Fruit fly (Drosophila melanogaster) whole organism, embryonic: ENCODE measurements around the gene CG45072.
A peak's percentile ranks its signal among the peaks of the same experiment; 100 is the strongest.

ENCODE experiments used
- BtbVII ChIP-seq: fragments of 200-800 bp; sonication (Bioruptor generic); optimal IDR thresholded peaks from 3 replicates; lab custom pipeline; 2017; ENCODE audit warnings: missing biosample characterization, mild to moderate bottlenecking, missing genetic modification characterization
- CG10274 ChIP-seq: fragments of 200-800 bp; sonication (Bioruptor generic); optimal IDR thresholded peaks from 3 replicates; lab custom pipeline; 2017; ENCODE audit warnings: missing biosample characterization, mild to moderate bottlenecking, missing genetic modification characterization
- CG10431 ChIP-seq: fragments of 200-800 bp; sonication (Bioruptor generic); optimal IDR thresholded peaks from 3 replicates; lab custom pipeline; 2018; ENCODE audit warnings: missing biosample characterization, mild to moderate bottlenecking, missing genetic modification characterization
- CG10462 ChIP-seq: fragments of 200-800 bp; sonication (Bioruptor generic); optimal IDR thresholded peaks from 2 replicates; lab custom pipeline; 2016; ENCODE audit warnings: missing biosample characterization, missing genetic modification characterization
- CG10654 ChIP-seq: fragments of 200-800 bp; sonication (Bioruptor generic); optimal IDR thresholded peaks from 2 replicates; lab custom pipeline; 2016; ENCODE audit warnings: missing biosample characterization, missing genetic modification characterization
- CG11085 ChIP-seq: fragments of 200-800 bp; sonication (Bioruptor generic); IDR thresholded peaks from 2 replicates; pipeline ENCODE4 v1.3.6; 2022; ENCODE audit warnings: missing biosample characterization, missing genetic modification characterization
- CG11247 ChIP-seq: fragments of 200-800 bp; sonication (Bioruptor generic); IDR thresholded peaks from 2 replicates; pipeline ENCODE4 v1.3.6; 2022; ENCODE audit warnings: missing biosample characterization, missing genetic modification characterization
- CG12744 ChIP-seq: fragments of 200-800 bp; sonication (Bioruptor generic); optimal IDR thresholded peaks from 2 replicates; lab custom pipeline; 2016; ENCODE audit warnings: missing biosample characterization, missing genetic modification characterization
- CG12769 ChIP-seq: fragments of 200-800 bp; sonication (Bioruptor generic); optimal IDR thresholded peaks from 2 replicates; lab custom pipeline; 2019; ENCODE audit warnings: missing biosample characterization, mild to moderate bottlenecking, missing genetic modification characterization, moderate library complexity
- CG14965 ChIP-seq: fragments of 200-800 bp; sonication (Bioruptor generic); optimal IDR thresholded peaks from 2 replicates; lab custom pipeline; 2016; ENCODE audit warnings: missing biosample characterization, missing genetic modification characterization, borderline replicate concordance
- CG15479 ChIP-seq: fragments of 200-800 bp; sonication (Bioruptor generic); optimal IDR thresholded peaks from 3 replicates; lab custom pipeline; 2019; ENCODE audit warnings: missing biosample characterization, mild to moderate bottlenecking, missing genetic modification characterization, moderate library complexity
- CG16863 ChIP-seq: fragments of 200-800 bp; sonication (Bioruptor generic); optimal IDR thresholded peaks from 3 replicates; lab custom pipeline; 2016; ENCODE audit warnings: missing biosample characterization, missing genetic modification characterization
- CG1832 ChIP-seq: fragments of 200-800 bp; sonication (Bioruptor generic); optimal IDR thresholded peaks from 2 replicates; lab custom pipeline; 2017; ENCODE audit warnings: missing biosample characterization, mild to moderate bottlenecking, missing genetic modification characterization, inconsistent platforms
- CG34422 ChIP-seq: fragments of 200-800 bp; sonication (Bioruptor generic); IDR thresholded peaks from 3 replicates; pipeline ENCODE4 v1.3.6; 2022; ENCODE audit warnings: missing biosample characterization, missing genetic modification characterization
- CG3847 ChIP-seq: fragments of 200-800 bp; sonication (Bioruptor generic); IDR thresholded peaks from 2 replicates; pipeline ENCODE4 v1.3.6; 2022; ENCODE audit warnings: missing biosample characterization, missing genetic modification characterization
- CG3995 ChIP-seq: fragments of 200-800 bp; sonication (Bioruptor generic); optimal IDR thresholded peaks from 3 replicates; lab custom pipeline; 2016; ENCODE audit warnings: missing biosample characterization, missing genetic modification characterization
- CG4707 ChIP-seq: fragments of 200-800 bp; sonication (Bioruptor generic); optimal IDR thresholded peaks from 2 replicates; lab custom pipeline; 2018; ENCODE audit warnings: missing biosample characterization, mild to moderate bottlenecking, missing genetic modification characterization, moderate library complexity
- CG7745 ChIP-seq: fragments of 200-800 bp; sonication (Bioruptor generic); optimal IDR thresholded peaks from 2 replicates; lab custom pipeline; 2018; ENCODE audit warnings: missing biosample characterization, mild to moderate bottlenecking, missing genetic modification characterization, moderate library complexity
- CG7987 ChIP-seq: fragments of 200-800 bp; sonication (Bioruptor generic); optimal IDR thresholded peaks from 2 replicates; lab custom pipeline; 2018; ENCODE audit warnings: missing biosample characterization, mild to moderate bottlenecking, missing genetic modification characterization, moderate library complexity
- CG9215 ChIP-seq: fragments of 200-800 bp; sonication (Bioruptor generic); IDR thresholded peaks from 2 replicates; pipeline ENCODE4 v1.3.6; 2022; ENCODE audit warnings: missing biosample characterization, missing genetic modification characterization
- Dip3 ChIP-seq: fragments of 200-800 bp; sonication (Bioruptor generic); optimal IDR thresholded peaks from 3 replicates; lab custom pipeline; 2016; ENCODE audit warnings: missing biosample characterization, missing genetic modification characterization
- Doc3 ChIP-seq: fragments of 200-800 bp; sonication (Bioruptor generic); IDR thresholded peaks from 3 replicates; pipeline ENCODE4 v1.3.6; 2022; ENCODE audit warnings: missing biosample characterization, missing genetic modification characterization; ENCODE audit not compliant: partially characterized antibody
- HmgZ ChIP-seq: fragments of 200-800 bp; sonication (Bioruptor generic); optimal IDR thresholded peaks from 2 replicates; lab custom pipeline; 2018; ENCODE audit warnings: missing biosample characterization, mild to moderate bottlenecking, missing genetic modification characterization
- Hr51 ChIP-seq, 2 experiments: fragments of 200-800 bp; sonication (Bioruptor generic); optimal IDR thresholded peaks; 2 replicates in 1 of 2; 3 replicates in 1 of 2; lab custom pipeline; 2016 to 2018; ENCODE audit warnings: missing biosample characterization in 2 of 2, missing genetic modification characterization in 2 of 2, mild to moderate bottlenecking in 1 of 2, moderate library complexity in 1 of 2
- Jarid2 ChIP-seq: fragments of 200-800 bp; sonication (Bioruptor generic); optimal IDR thresholded peaks from 3 replicates; lab custom pipeline; 2017; ENCODE audit warnings: mild to moderate bottlenecking, missing biosample characterization, missing genetic modification reagents, missing genetic modification characterization
- Oli ChIP-seq: fragments of 200-800 bp; sonication (Bioruptor generic); optimal IDR thresholded peaks from 2 replicates; lab custom pipeline; 2018; ENCODE audit warnings: missing biosample characterization, mild to moderate bottlenecking, missing genetic modification characterization, moderate library complexity
- Poxn ChIP-seq: fragments of 200-800 bp; sonication (Bioruptor generic); IDR thresholded peaks from 2 replicates; pipeline ENCODE4 v1.3.6; 2022; ENCODE audit warnings: missing biosample characterization, missing genetic modification characterization
- Side ChIP-seq: fragments of 200-800 bp; sonication (Bioruptor generic); optimal IDR thresholded peaks from 2 replicates; lab custom pipeline; 2016; ENCODE audit warnings: missing biosample characterization, missing genetic modification characterization
- amos ChIP-seq: fragments of 200-800 bp; sonication (Bioruptor generic); IDR thresholded peaks from 2 replicates; pipeline ENCODE4 v1.3.6; 2022; ENCODE audit warnings: missing biosample characterization, missing genetic modification characterization; ENCODE audit not compliant: partially characterized antibody
- ara ChIP-seq: fragments of 200-800 bp; sonication (Bioruptor generic); IDR thresholded peaks from 2 replicates; pipeline ENCODE4 v1.3.6; 2022; ENCODE audit warnings: missing biosample characterization, missing genetic modification characterization
- br ChIP-seq: fragments of >200 bp; optimal IDR thresholded peaks from 2 replicates; lab custom pipeline; 2017
- chinmo ChIP-seq: fragments of 200-800 bp; sonication (Bioruptor generic); IDR thresholded peaks from 4 replicates; pipeline ENCODE4 v1.3.6; 2022; ENCODE audit warnings: missing biosample characterization, missing genetic modification characterization; ENCODE audit not compliant: partially characterized antibody
- chm ChIP-seq: fragments of 200-800 bp; sonication (Bioruptor generic); IDR thresholded peaks from 2 replicates; pipeline ENCODE4 v1.3.6; 2022; ENCODE audit warnings: missing biosample characterization, missing genetic modification characterization
- dati ChIP-seq: fragments of 200-800 bp; sonication (Bioruptor generic); IDR thresholded peaks from 2 replicates; pipeline ENCODE4 v1.3.6; 2022; ENCODE audit warnings: missing biosample characterization, missing genetic modification characterization
- esg ChIP-seq: fragments of 200-800 bp; sonication (Bioruptor generic); conservative IDR thresholded peaks from 2 replicates; pipeline ENCODE4 v1.3.6; 2022; ENCODE audit warnings: missing biosample characterization, missing genetic modification characterization
- fru ChIP-seq: fragments of >200 bp; optimal IDR thresholded peaks from 2 replicates; lab custom pipeline; 2017
- grau ChIP-seq: fragments of 200-800 bp; optimal IDR thresholded peaks from 3 replicates; lab custom pipeline; 2019; ENCODE audit warnings: missing biosample characterization, mild to moderate bottlenecking, missing genetic modification characterization, moderate library complexity
- grn ChIP-seq: fragments of 200-800 bp; sonication (Bioruptor generic); optimal IDR thresholded peaks from 3 replicates; lab custom pipeline; 2017; ENCODE audit warnings: missing biosample characterization, missing genetic modification characterization
- h ChIP-seq: fragments of >200 bp; optimal IDR thresholded peaks from 2 replicates; lab custom pipeline; 2017
- hbn ChIP-seq: fragments of 200-800 bp; sonication (Bioruptor generic); IDR thresholded peaks from 2 replicates; pipeline ENCODE4 v1.3.6; 2022; ENCODE audit warnings: missing biosample characterization, missing genetic modification characterization; ENCODE audit not compliant: partially characterized antibody
- hkb ChIP-seq, 2 experiments: fragments of 200-800 bp in 1 of 2; fragments of >200 bp in 1 of 2; sonication (Bioruptor generic) in 1 of 2; IDR thresholded peaks in 1 of 2; optimal IDR thresholded peaks in 1 of 2; 2 replicates each; pipeline versions ENCODE4 v1.3.6 to Lab custom; 2017 to 2022; ENCODE audit warnings: missing biosample characterization in 1 of 2, missing genetic modification characterization in 1 of 2
- lmd ChIP-seq: fragments of 200-800 bp; sonication (Bioruptor generic); IDR thresholded peaks from 2 replicates; pipeline ENCODE4 v1.3.6; 2022; ENCODE audit warnings: missing biosample characterization, missing genetic modification characterization
- phol ChIP-seq: fragments of 200-800 bp; sonication (Bioruptor generic); optimal IDR thresholded peaks from 3 replicates; lab custom pipeline; 2018; ENCODE audit warnings: missing biosample characterization, mild to moderate bottlenecking, missing genetic modification characterization, moderate library complexity
- sima ChIP-seq: fragments of 200-800 bp; sonication (Bioruptor generic); optimal IDR thresholded peaks from 2 replicates; lab custom pipeline; 2016; ENCODE audit warnings: missing biosample characterization, missing genetic modification characterization
- sna ChIP-seq: fragments of 200-800 bp; sonication (Bioruptor generic); IDR thresholded peaks from 2 replicates; pipeline ENCODE4 v1.3.6; 2022; ENCODE audit warnings: missing biosample characterization, missing genetic modification characterization; ENCODE audit not compliant: partially characterized antibody
- so ChIP-seq: fragments of 200-800 bp; sonication (Bioruptor generic); IDR thresholded peaks from 3 replicates; pipeline ENCODE4 v1.3.6; 2022; ENCODE audit warnings: missing biosample characterization, missing genetic modification characterization
- tio ChIP-seq: fragments of 200-800 bp; sonication (Bioruptor generic); optimal IDR thresholded peaks from 2 replicates; lab custom pipeline; 2017; ENCODE audit warnings: missing biosample characterization, missing genetic modification characterization, inconsistent platforms
- tna ChIP-seq: fragments of 200-800 bp; sonication (Bioruptor generic); IDR thresholded peaks from 2 replicates; pipeline ENCODE4 v1.3.6; 2022; ENCODE audit warnings: missing biosample characterization, missing genetic modification characterization; ENCODE audit not compliant: partially characterized antibody
- trh ChIP-seq: fragments of 200-800 bp; sonication (Bioruptor generic); optimal IDR thresholded peaks from 2 replicates; lab custom pipeline; 2016; ENCODE audit warnings: missing biosample characterization, missing genetic modification characterization
- tup ChIP-seq: fragments of 200-800 bp; sonication (Bioruptor generic); optimal IDR thresholded peaks from 2 replicates; lab custom pipeline; 2016; ENCODE audit warnings: missing biosample characterization, mild to moderate bottlenecking, missing genetic modification characterization, moderate library complexity
- wek ChIP-seq: fragments of 200-800 bp; sonication (Bioruptor generic); optimal IDR thresholded peaks from 3 replicates; lab custom pipeline; 2018; ENCODE audit warnings: missing biosample characterization, mild to moderate bottlenecking, missing genetic modification characterization, moderate library complexity

The CG45072 gene

dm6 chr3R:30092700-30093044 is 30.4 kb downstream of the CG45072 start (continued):
- TF ChIP-seq HmgZ (peak; percentile 79), ara (GFP tag; lab: Robert Waterston, UW) (peak; percentile 85), grau (tag; lab: Kevin White, UChicago) (peak; percentile 86), tup (peak; percentile 72), tio (GFP tag; lab: Kevin White, UChicago) (peak; percentile 80), trh (GFP tag; lab: Kevin White, UChicago) (peak; percentile 3), Jarid2 (GFP tag; lab: Kevin White, UChicago) (peak; percentile 42), CG1832 (GFP tag; lab: Kevin White, UChicago) (no peak), so (GFP tag; lab: Robert Waterston, UW) (peak; percentile 88), fru (lab: Kevin White, UChicago) (no peak), CG16863 (peak; percentile 79), chinmo (GFP tag; lab: Robert Waterston, UW) (0 out of 4 replicates have a peak, but pooled peaks have one; percentile 47), Dip3 (peak; percentile 83), wek (peak; percentile 52), CG15479 (GFP tag; lab: Kevin White, UChicago) (no peak), CG11247 (GFP tag; lab: Robert Waterston, UW) (peak; percentile 87), Side (GFP tag; lab: Kevin White, UChicago) (peak; percentile 79), Doc3 (GFP tag; lab: Robert Waterston, UW) (no peak), CG34422 (GFP tag; lab: Robert Waterston, UW) (peak; percentile 90), Poxn (GFP tag; lab: Robert Waterston, UW) (peak; percentile 78), CG10431 (peak; percentile 7), chm (GFP tag; lab: Robert Waterston, UW) (peak; percentile 87), CG7745 (tag; lab: Kevin White, UChicago) (no peak), Oli (peak; percentile 81), grn (GFP tag; lab: Kevin White, UChicago) (peak; percentile 4), CG12744 (GFP tag; lab: Kevin White, UChicago) (peak; percentile 84), CG9215 (GFP tag; lab: Robert Waterston, UW) (peak; percentile 85), esg (peak; percentile 79), BtbVII (peak; percentile 74), lmd (GFP tag; lab: Robert Waterston, UW) (peak; percentile 90), dati (GFP tag; lab: Robert Waterston, UW) (peak; percentile 54; the same call in 1 of the 2 replicates), Hr51 (GFP tag; optimal IDR thresholded peaks at IDR 0.05; lab: Kevin White, UChicago) (peak; percentile 78 to 80), h (lab: Kevin White, UChicago) (no peak), tna (GFP tag; lab: Robert Waterston, UW) (no peak), CG12769 (tag; lab: Kevin White, UChicago) (peak; percentile 96), CG4707 (GFP tag; lab: Kevin White, UChicago) (peak; percentile 56), CG3847 (GFP tag; lab: Robert Waterston, UW) (peak; percentile 87), CG3995 (GFP tag; lab: Kevin White, UChicago) (no peak), hkb (optimal IDR thresholded peaks at IDR 0.05; lab: Kevin White, UChicago) (no peak), hkb (GFP tag; IDR thresholded peaks at IDR 0.05; lab: Robert Waterston, UW) (peak; percentile 92), sna (GFP tag; lab: Robert Waterston, UW) (no peak), amos (GFP tag; lab: Robert Waterston, UW) (no peak), sima (peak; percentile 80), br (no peak), CG10274 (peak; percentile 63), CG14965 (peak; percentile 63), CG10462 (GFP tag; lab: Kevin White, UChicago) (peak; percentile 46), hbn (GFP tag; lab: Robert Waterston, UW) (no peak), CG10654 (GFP tag; lab: Kevin White, UChicago) (peak; percentile 80), CG7987 (peak; percentile 92), phol (tag; lab: Kevin White, UChicago) (peak; percentile 79), CG11085 (GFP tag; lab: Robert Waterston, UW) (peak; percentile 83)
